Worm (Caenorhabditis elegans) whole organism, L3 larva: ENCODE results near the gene srz-12.
"Not testable (repeated sequence)": the region's sequence is repeated elsewhere in the genome, so short reads cannot be mapped to it uniquely, and the experiment has no call there.

Source experiments
- ZK546.5 ChIP-seq: sonication (generic microtip); optimal IDR thresholded peaks from 2 replicates; lab custom pipeline; 2017; ENCODE audit warnings: missing biosample characterization, missing genetic modification characterization
- ama-1 ChIP-seq: fragments of 150-350 bp; optimal IDR thresholded peaks from 2 replicates; lab custom pipeline; 2018
- ceh-16 ChIP-seq: sonication (generic microtip); optimal IDR thresholded peaks from 2 replicates; lab custom pipeline; 2017; ENCODE audit warnings: missing biosample characterization, missing genetic modification characterization
- ceh-28 ChIP-seq: fragments of 150-350 bp; optimal IDR thresholded peaks from 2 replicates; lab custom pipeline; 2014; ENCODE audit warnings: missing biosample characterization, missing genetic modification reagents, missing genetic modification characterization
- ceh-82 ChIP-seq: fragments of 150-350 bp; optimal IDR thresholded peaks from 2 replicates; lab custom pipeline; 2014; ENCODE audit warnings: missing biosample characterization, missing genetic modification characterization
- ceh-9 ChIP-seq: sonication (generic microtip); optimal IDR thresholded peaks from 2 replicates; lab custom pipeline; 2018; ENCODE audit warnings: missing biosample characterization, missing genetic modification characterization
- egl-27 ChIP-seq: sonication (generic microtip); optimal IDR thresholded peaks from 4 replicates; lab custom pipeline; 2017; ENCODE audit warnings: missing biosample characterization, missing genetic modification reagents, missing genetic modification characterization
- elt-1 ChIP-seq: fragments of 150-350 bp; optimal IDR thresholded peaks from 2 replicates; lab custom pipeline; 2014; ENCODE audit warnings: missing biosample characterization, missing genetic modification characterization
- elt-2 ChIP-seq: sonication (generic microtip); optimal IDR thresholded peaks from 2 replicates; lab custom pipeline; 2016; ENCODE audit warnings: missing genetic modification reagents, mild to moderate bottlenecking, missing genetic modification characterization, missing compliant biosample characterization
- eor-1 ChIP-seq, 2 experiments: fragments of 150-350 bp; optimal IDR thresholded peaks; 2 replicates each; lab custom pipeline; 2014 to 2018; ENCODE audit warnings: missing biosample characterization in 2 of 2, missing genetic modification characterization in 2 of 2
- fkh-10 ChIP-seq: sonication (generic microtip); optimal IDR thresholded peaks from 2 replicates; lab custom pipeline; 2017; ENCODE audit warnings: missing biosample characterization, missing genetic modification reagents, missing genetic modification characterization
- fos-1 ChIP-seq: fragments of 150-350 bp; optimal IDR thresholded peaks from 2 replicates; lab custom pipeline; 2014; ENCODE audit warnings: missing biosample characterization, missing genetic modification characterization
- lin-15B ChIP-seq: fragments of 150-350 bp; optimal IDR thresholded peaks from 2 replicates; lab custom pipeline; 2014; ENCODE audit warnings: missing biosample characterization, missing genetic modification characterization
- lin-39 ChIP-seq: fragments of 150-350 bp; optimal IDR thresholded peaks from 2 replicates; lab custom pipeline; 2018; ENCODE audit warnings: missing biosample characterization, missing genetic modification reagents, missing genetic modification characterization
- mdl-1 ChIP-seq: fragments of 150-350 bp; optimal IDR thresholded peaks from 2 replicates; lab custom pipeline; 2014; ENCODE audit warnings: missing biosample characterization, missing genetic modification characterization
- mml-1 ChIP-seq: fragments of 150-350 bp; sonication (generic microtip); optimal IDR thresholded peaks from 3 replicates; lab custom pipeline; 2014; ENCODE audit warnings: missing biosample characterization, missing genetic modification characterization
- nfya-1 ChIP-seq: sonication (generic microtip); optimal IDR thresholded peaks from 2 replicates; lab custom pipeline; 2017; ENCODE audit warnings: missing genetic modification characterization, mild to moderate bottlenecking, missing compliant biosample characterization, antibody characterized with exemption, moderate library complexity; ENCODE audit not compliant: insufficient read depth
- nhr-11 ChIP-seq: fragments of 150-350 bp; optimal IDR thresholded peaks from 2 replicates; lab custom pipeline; 2014; ENCODE audit warnings: missing biosample characterization, missing genetic modification characterization
- nhr-12 ChIP-seq: fragments of 150-350 bp; optimal IDR thresholded peaks from 2 replicates; lab custom pipeline; 2014; ENCODE audit warnings: missing biosample characterization, missing genetic modification characterization
- nhr-23 ChIP-seq: fragments of 150-350 bp; optimal IDR thresholded peaks from 2 replicates; lab custom pipeline; 2014; ENCODE audit warnings: missing biosample characterization, missing genetic modification reagents, missing genetic modification characterization
- nhr-25 ChIP-seq: sonication (generic microtip); optimal IDR thresholded peaks from 2 replicates; lab custom pipeline; 2017; ENCODE audit warnings: missing biosample characterization, missing genetic modification characterization
- nhr-43 ChIP-seq: sonication (generic microtip); optimal IDR thresholded peaks from 2 replicates; lab custom pipeline; 2016; ENCODE audit warnings: mild to moderate bottlenecking, missing genetic modification characterization, missing compliant biosample characterization; ENCODE audit not compliant: poor library complexity, severe bottlenecking
- nhr-67 ChIP-seq: fragments of 150-350 bp; optimal IDR thresholded peaks from 2 replicates; lab custom pipeline; 2014; ENCODE audit warnings: missing biosample characterization, missing genetic modification characterization
- nhr-76 ChIP-seq: fragments of 150-350 bp; sonication (generic microtip); optimal IDR thresholded peaks from 5 replicates; lab custom pipeline; 2014; ENCODE audit warnings: missing biosample characterization, missing genetic modification characterization
- nhr-77 ChIP-seq: fragments of 150-350 bp; optimal IDR thresholded peaks from 2 replicates; lab custom pipeline; 2014; ENCODE audit warnings: missing biosample characterization, missing genetic modification characterization
- pqm-1 ChIP-seq: fragments of 150-350 bp; optimal IDR thresholded peaks from 2 replicates; lab custom pipeline; 2017; ENCODE audit warnings: missing biosample characterization, missing genetic modification characterization, inconsistent platforms
- sea-2 ChIP-seq: fragments of 150-350 bp; sonication (generic microtip); optimal IDR thresholded peaks from 4 replicates; lab custom pipeline; 2014; ENCODE audit warnings: missing biosample characterization, missing genetic modification reagents, missing genetic modification characterization
- skn-1 ChIP-seq: fragments of 150-350 bp; optimal IDR thresholded peaks from 2 replicates; lab custom pipeline; 2014; ENCODE audit warnings: missing biosample characterization, missing genetic modification characterization
- snpc-4 ChIP-seq: fragments of 150-350 bp; optimal IDR thresholded peaks from 2 replicates; lab custom pipeline; 2014; ENCODE audit warnings: missing biosample characterization, missing genetic modification characterization
- tbx-2 ChIP-seq: sonication (generic microtip); optimal IDR thresholded peaks from 2 replicates; lab custom pipeline; 2016; ENCODE audit warnings: mild to moderate bottlenecking, missing genetic modification characterization, missing compliant biosample characterization
- unc-39 ChIP-seq: sonication (generic microtip); optimal IDR thresholded peaks from 4 replicates; lab custom pipeline; 2017; ENCODE audit warnings: missing biosample characterization, missing genetic modification characterization
- unc-62 ChIP-seq: fragments of 150-350 bp; sonication (generic microtip); optimal IDR thresholded peaks from 4 replicates; lab custom pipeline; 2014; ENCODE audit warnings: missing biosample characterization, missing genetic modification reagents, missing genetic modification characterization
- zag-1 ChIP-seq: fragments of 150-350 bp; optimal IDR thresholded peaks from 2 replicates; lab custom pipeline; 2014; ENCODE audit warnings: missing biosample characterization, missing genetic modification characterization

Gene srz-12

ce11 chrV:15863042-15863441 is 543 bp upstream of the srz-12 start, which contains the start of gene srh-299:
Gene srh-299, plus strand, starts transcription at chrV:15863342.
- TF ChIP-seq pqm-1 (tag; lab: Kevin White, UChicago) = no peak
- TF ChIP-seq skn-1 = no peak
- no peak for TF ChIP-seq nfya-1 (tag; lab: Kevin White, UChicago)
- no peak for TF ChIP-seq nhr-11
- no peak for TF ChIP-seq ceh-16 (tag; lab: Kevin White, UChicago)
- TF ChIP-seq eor-1 (tag; optimal IDR thresholded peaks at IDR 0.05; lab: Kevin White, UChicago) = no peak
- TF ChIP-seq nhr-67 (tag; lab: Kevin White, UChicago) = no peak
- TF ChIP-seq fos-1 (tag; lab: Kevin White, UChicago) = no peak
- no peak for TF ChIP-seq fkh-10 (GFP tag; lab: Kevin White, UChicago)
- TF ChIP-seq, all 47 proteins: peak for 0

- TF ChIP-seq nhr-43 (tag; lab: Kevin White, UChicago) (no peak), skn-1 (no peak), unc-62 (no peak), nhr-67 (tag; lab: Kevin White, UChicago) (no peak), tbx-2 (tag; lab: Kevin White, UChicago) (no peak), egl-27 (tag; lab: Kevin White, UChicago) (no peak), nhr-25 (tag; lab: Kevin White, UChicago) (no peak), elt-1 (tag; lab: Kevin White, UChicago) (no peak), ceh-9 (tag; lab: Kevin White, UChicago) (no peak), ZK546.5 (no peak), elt-2 (tag; lab: Kevin White, UChicago) (no peak), nhr-76 (no peak)
These were observed 4.2 kb downstream of the srz-12 start, which contains the start of gene srh-148 for ce11 chrV:15858292-15858691. Gene srh-148, minus strand, starts transcription at chrV:15858392.

ce11 chrV:15850276-15850811 is 12.2 kb downstream of the srz-12 start, which contains the start of gene srh-147:
Gene srh-147, minus strand, starts transcription at chrV:15850326.
- not testable (repeated sequence) for TF ChIP-seq lin-39; nhr-76; pqm-1 (tag; lab: Kevin White, UChicago)

ce11 chrV:15841095-15841494 is 21.4 kb downstream of the srz-12 start, which contains the start of gene srh-149:
Gene srh-149, minus strand, starts transcription at chrV:15841195.
- TF ChIP-seq ceh-28 (tag; lab: Kevin White, UChicago) (no peak), sea-2 (GFP tag; lab: Kevin White, UChicago) (no peak), ZK546.5 (no peak), lin-15B (tag; lab: Kevin White, UChicago) (no peak), nhr-77 (tag; lab: Kevin White, UChicago) (no peak), ama-1 (lab: Kevin White, UChicago) (no peak), ceh-82 (tag; lab: Kevin White, UChicago) (no peak), tbx-2 (tag; lab: Kevin White, UChicago) (no peak), fos-1 (tag; lab: Kevin White, UChicago) (no peak), mdl-1 (no peak), nhr-12 (tag; lab: Kevin White, UChicago) (no peak), zag-1 (tag; lab: Kevin White, UChicago) (no peak), mml-1 (tag; lab: Kevin White, UChicago) (no peak), nhr-23 (no peak), unc-39 (no peak), nhr-25 (tag; lab: Kevin White, UChicago) (no peak), nfya-1 (tag; lab: Kevin White, UChicago) (no peak), skn-1 (no peak)

- TF ChIP-seq nfya-1 (tag; lab: Kevin White, UChicago) = no peak
- TF ChIP-seq, all 47 proteins: peak for 0
These were observed 28.9 kb downstream of the srz-12 start, which contains the start of gene srbc-54 for ce11 chrV:15833622-15834021. Gene srbc-54, minus strand, starts transcription at chrV:15833722.

DNA sequence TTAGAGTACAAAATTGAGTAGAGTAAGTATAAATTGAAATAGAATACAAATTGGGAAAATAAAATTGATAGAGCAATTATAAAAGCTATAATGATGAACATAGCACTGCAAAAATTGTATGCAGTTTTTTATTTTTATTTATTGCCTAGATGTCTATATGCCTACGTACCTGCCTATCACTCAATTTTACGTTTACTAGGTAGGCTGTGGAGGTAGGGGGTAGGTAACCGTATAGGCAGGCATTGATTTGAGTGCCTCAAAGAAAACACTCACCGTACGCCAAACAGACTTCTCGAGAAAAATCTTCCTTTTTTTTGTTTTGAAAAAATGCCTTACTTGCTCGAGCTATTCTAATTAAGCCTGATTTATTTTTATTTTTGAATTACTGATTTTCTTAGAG is 30.9 kb downstream of the srz-12 start, which contains the start of gene srbc-56:
srbc-56 (minus strand) TSS at position 101 of the 400 bp plus-strand sequence.
- TF ChIP-seq nfya-1 (tag; lab: Kevin White, UChicago) = no peak
- TF ChIP-seq nhr-12 (tag; lab: Kevin White, UChicago) = no peak
- TF ChIP-seq elt-1 (tag; lab: Kevin White, UChicago) = no peak
- no peak for TF ChIP-seq elt-2 (tag; lab: Kevin White, UChicago)
- no peak for TF ChIP-seq egl-27 (tag; lab: Kevin White, UChicago)
- TF ChIP-seq snpc-4 (tag; lab: Kevin White, UChicago) = no peak
- TF ChIP-seq nhr-67 (tag; lab: Kevin White, UChicago) = no peak
- no peak for TF ChIP-seq ceh-82 (tag; lab: Kevin White, UChicago)
- TF ChIP-seq, all 47 proteins: peak for 0
